Fruit fly (Drosophila melanogaster) whole organism, larva: Measurements from ENCODE around the gene CG11523.

Experiments used
- noc ChIP-seq: fragments of 200-800 bp; sonication (Bioruptor generic); optimal IDR thresholded peaks from 3 replicates; lab custom pipeline; 2019; ENCODE audit warnings: missing biosample characterization, mild to moderate bottlenecking, missing genetic modification characterization, moderate library complexity

The CG11523 gene

DNA sequence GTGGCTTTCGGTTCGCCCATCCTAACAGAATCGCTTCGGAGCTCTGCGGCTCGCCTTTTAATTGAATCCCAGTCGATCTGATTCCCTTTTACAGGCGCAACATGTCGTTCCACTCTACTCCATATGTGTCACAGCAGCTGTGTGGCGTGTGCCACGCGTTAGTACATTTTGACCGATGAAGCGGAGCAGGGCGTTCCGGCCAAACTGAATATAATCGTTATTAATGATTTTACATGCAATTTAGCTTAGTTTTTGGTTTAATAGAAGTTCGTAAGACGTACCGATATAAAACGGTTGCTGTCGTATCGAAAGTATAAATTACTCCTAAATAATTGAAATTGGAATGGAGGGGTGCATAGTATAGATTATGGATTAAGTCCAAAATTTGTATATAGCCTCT is at the start of gene CG11523:
CG11523 (minus strand) TSS at position 145 of the 400 bp plus-strand sequence.
- TF ChIP-seq noc = no peak

DNA sequence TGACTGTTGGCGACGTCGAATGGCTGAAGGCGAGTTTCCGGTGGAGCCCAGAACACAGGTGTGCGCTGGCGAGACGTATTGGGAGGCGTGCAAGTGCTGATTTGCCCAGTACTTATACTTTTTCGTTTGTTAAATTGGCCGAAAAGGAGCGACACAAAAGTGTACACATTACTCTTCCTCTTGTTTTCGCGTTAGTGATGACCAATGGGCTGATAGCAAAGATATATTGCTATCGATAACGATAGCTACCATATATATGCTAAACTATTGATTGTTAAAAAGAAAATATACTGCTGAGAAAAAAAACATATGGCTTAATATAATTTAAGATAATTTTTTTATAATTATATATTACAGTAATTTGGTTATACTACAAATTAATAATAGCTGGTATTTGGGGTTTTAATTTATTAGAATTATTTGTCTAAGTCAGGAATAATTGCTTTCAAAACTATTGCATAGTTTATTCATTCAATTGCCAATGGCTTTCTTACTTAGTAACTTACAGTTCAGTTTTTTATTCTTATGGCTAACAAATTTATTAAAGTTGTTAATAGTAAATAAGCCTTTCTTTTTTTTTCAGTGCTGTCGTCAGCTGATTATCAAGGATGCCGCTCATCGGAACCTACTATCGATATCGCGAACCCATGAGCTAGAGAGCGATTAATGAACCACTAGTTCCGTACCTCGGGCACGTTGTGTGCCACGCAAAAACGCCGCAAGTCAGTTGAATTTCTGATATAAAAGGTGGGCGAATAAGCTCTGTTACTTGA is 21.7 kb upstream of the CG11523 start, which contains the start of the genes Hem and IleRS:
Hem (minus strand) TSS at position 202 of the 773 bp plus-strand sequence.
IleRS (plus strand) TSS at position 672 of the 773 bp plus-strand sequence.
- no peak for TF ChIP-seq noc

DNA sequence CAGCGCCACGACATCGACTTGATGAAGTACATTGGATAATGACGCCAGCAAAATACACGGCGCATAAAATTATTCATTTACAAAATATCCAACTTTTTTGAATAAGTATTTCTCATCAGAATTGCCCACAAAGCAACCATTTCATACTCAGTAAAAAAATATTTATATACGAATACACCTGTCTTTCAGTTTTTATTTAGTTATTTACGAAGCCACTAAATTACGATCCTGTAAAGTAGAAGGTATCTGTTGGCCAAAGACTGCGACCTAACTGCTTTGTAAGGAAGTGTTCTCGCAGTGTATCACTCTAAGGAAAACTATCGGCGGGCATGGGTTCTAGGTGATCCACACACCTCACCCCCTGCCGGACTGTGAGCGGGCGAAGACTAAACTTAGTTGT is 10.7 kb upstream of the CG11523 start:
- no peak for TF ChIP-seq noc

DNA sequence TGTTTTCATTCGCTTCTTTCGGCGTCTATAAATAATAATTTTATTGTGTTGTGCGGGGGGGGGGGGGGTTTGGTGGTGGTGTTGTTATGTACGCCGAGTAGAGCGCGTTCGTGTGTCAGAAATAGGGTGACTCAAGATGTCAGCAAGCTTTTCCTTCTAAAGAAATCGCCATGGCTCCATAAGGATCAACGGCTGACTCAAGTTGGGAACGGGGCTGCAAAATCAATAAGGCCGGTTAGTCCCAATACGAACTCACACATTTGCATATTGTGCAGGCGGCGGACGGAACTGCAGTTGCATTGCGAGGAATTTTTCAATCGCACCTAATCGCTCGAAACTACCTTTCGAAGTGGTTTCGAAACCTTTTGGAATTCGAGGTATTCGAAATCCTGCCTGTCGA is 10.1 kb upstream of the CG11523 start:
- no peak for TF ChIP-seq noc

DNA sequence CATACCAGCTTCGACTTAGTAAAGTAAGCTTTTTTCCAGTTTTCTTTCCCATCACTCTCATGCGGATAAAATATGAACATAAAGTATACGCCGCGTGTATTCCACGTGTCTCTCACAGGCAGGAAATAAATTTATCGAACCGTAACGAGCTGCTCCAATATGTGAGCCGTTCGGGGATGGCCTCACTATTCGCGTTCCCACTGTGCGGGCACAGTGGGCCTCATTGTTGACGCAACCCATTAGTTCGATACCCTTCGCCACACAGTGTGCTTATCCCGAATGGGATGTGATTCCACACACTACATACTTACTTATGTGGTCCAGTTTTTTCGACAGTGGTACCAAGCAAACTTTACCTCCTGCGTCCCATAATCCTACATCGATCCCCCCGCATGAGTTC is 9.5 kb upstream of the CG11523 start:
- TF ChIP-seq noc = no peak

DNA sequence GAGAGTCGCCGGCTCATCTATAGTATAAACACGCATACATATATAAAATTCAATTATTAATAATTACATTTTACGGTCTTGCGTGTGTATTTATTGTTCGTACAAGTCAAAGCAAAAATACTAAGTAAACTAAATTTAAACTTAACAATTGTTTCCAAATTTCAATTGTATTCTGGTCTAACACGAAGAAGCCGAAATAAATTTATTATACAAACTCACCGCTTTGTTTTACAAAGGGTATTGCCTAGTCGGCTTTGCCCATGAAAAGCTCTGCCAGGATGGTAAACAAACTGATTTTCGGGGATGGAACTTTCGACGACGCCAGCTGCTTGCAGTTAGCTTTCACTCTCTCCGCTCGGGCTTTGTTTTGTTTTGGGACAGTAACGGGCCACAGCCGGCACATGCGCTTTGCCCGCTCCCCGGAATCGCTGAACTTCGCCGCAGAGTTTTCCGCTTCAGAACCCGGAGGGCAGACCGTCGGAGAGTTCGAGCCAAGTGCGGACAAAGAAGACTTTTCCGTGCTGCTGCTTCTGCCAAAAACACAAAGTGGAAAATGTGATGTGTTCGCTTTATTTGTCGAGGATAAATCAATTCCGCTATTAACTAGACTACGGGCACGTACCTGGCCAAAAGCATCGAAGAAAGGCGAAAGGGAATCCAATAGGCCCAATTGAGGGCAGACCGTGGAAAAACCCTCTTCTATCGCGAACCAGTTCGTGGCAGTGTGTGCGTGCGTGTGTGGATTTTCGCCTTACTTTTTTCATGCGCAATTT is 7.2 kb upstream of the CG11523 start, which contains the start of gene Srpk79D:
Srpk79D (plus strand) TSS at position 457 of the 773 bp plus-strand sequence.
- TF ChIP-seq noc = no peak

DNA sequence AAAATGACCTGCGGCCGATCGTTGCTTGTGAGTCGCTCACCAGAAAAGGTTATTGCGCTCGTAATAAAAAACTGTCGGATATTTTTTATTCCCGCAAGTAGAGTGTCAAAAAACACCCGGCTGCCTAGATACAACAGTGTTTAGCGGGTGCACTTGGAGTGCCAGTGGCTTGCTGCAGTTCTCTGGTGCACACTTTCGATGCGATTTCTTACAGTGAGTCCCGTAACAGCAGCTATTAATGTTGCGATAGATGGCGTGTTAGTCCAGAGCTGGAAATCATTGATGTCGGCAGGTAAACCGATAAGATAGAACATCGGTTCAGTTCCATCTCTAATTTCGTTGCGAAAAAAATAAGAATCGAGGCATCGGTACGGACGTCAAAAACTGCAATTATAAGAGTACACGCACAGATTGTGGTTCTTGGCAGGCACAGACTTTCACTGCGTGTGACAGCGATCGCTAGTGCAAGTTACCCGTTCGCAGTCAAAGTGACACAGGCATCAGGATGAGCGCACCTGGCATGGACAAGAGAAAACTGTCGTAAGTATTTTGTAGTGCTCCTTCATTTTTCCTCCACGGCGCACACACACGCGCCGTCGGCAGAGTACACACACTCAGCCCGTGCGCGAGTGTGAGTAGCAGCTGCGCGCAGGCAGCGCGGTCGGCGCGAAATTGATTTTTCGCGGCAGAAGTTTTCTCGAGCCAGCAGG is 924 bp upstream of the CG11523 start, which contains the start of gene Csp:
Csp (plus strand) TSS at position 135 of the 710 bp plus-strand sequence.
- TF ChIP-seq noc = peak; percentile 49

DNA sequence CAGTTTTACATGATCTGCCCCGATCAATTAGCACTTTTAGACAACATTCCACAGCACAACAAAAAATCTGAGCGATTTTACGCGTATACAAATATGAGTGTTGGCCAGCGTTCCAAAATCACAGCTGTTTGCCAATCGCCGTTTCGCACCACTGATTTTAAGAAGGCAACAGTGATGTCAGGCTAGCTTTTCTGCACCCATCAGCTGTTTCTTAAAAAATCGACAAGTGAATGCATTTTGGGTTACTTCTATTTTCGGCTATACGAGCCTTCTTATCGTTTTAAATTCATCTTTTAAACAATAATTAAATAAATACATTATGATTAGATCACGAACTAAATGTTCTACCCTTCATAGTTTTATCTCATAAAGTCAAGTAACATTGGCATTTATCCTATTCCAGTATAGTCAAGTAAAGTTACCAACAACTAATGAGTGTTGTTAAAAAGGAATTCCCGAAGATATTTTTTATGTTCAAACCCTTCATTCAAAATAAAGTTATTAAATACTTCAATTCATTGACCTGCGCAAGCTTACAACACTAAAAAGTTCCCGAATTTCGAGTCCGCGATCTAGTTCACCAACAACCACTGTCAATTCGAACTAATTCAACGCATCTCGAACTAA is 3.6 kb downstream of the CG11523 start, which contains the start of the genes Rich and Ddx1:
Rich (minus strand) TSS at position 125 of the 627 bp plus-strand sequence.
Ddx1 (plus strand) TSS at position 573 of the 627 bp plus-strand sequence.
- TF ChIP-seq noc = no peak

DNA sequence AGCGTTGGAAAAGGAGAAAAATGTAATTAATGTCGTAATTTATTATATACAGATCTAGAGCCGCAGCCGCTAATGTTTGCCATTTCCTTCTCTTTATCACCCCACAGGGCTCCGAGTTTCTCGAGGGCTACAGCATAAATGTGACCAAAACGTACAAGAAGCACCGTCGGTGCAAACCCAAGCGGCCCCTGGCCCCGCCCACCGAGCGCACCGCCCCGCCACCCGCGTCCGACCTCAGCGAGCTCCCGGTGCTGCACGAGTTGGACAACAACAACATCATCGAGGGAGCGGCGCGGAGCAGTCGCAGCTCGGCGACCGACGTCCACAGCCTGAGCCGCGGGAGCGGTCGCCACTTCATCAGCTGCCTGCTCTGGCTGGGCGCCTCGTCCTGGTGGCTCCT is 24.2 kb downstream of the CG11523 start:
- TF ChIP-seq noc = no peak

DNA sequence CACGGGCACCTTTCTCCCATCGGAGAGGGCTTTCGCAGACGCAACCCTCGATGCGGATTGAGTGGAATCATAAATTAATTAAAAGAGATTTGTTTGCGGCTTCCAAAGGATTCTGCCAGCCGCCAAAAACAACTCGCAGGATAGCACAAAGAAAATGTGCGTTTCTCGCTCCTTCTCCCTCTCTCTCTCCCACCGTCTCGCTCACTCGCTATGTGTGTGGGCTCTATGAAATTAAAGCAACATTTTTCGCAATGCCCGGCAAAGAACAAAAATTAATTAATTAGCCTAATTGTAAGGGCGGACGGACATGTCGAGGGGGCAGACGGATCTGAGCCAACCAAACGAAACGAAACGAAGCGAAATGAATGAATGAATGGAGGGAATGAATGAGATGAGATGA is 28.8 kb downstream of the CG11523 start:
- no peak for TF ChIP-seq noc

DNA sequence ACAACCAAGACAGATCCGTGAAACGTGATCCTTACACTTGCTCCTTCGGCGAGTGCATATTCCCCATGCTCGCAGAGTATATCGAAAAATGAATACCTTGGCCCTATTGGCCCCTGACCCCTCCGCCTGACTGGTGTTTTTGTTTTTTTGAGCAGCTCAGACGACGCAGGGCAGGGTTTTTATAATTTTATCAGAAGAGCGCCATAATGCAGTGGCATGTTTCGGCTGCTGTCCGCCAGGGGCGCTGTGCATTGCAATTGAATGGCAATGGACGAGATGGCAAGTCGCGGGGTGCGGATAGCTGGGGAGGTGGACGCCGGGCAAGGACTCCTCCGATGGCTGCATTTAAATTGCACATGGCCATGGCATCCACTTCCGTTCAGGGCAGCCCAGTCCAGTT is 43.4 kb downstream of the CG11523 start:
- TF ChIP-seq noc = no peak
